4 worm cellular contexts compared by ENCODE assay signal in the genomic region with DNA sequence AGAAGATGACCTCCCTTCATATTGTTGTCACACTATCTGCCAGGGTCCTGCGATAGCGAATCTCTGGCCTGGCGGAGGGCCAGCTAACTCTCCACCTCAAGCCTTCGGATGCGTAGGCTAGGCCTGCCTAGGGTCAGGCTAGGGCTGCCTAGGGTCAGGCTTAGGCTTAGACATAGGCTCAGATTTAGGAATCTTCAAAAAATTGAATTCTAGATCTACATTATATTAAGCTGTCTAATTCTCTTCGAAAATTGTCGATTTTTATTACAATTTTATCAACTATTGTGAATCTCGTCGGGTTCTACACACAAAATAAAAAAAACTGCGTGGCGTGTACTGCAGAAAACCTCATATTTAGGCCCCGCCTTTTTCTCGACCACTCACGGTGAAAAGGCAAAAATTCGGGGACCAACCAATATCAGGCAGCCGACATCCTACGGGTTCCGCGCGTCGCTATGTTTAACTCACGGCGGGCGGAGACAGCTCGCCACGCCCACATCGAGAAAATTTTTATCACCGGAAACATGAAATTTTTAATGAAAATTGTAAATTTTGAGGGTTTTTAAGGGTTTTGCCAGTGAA.
TF ChIP-seq lines count a peak whose summit lies in the region.

No protein-coding gene starts in this region.

TF ChIP-seq in whole organism, L1 larva, 84 proteins besides CTCF, POLR2A, EP300 and RAD21:
- TF ChIP-seq tlp-1 (tag; optimal IDR thresholded peaks at IDR 0.05; lab: Kevin White, UChicago) (no peak), nhr-19 (GFP tag; conservative IDR thresholded peaks at IDR 0.05; lab: Robert Waterston, UW) (peak; percentile 20; the same call in 1 of the 2 replicates), snpc-4 (tag; optimal IDR thresholded peaks at IDR 0.05; lab: Kevin White, UChicago) (peak; percentile 6)

TF ChIP-seq in whole organism, L4 larva, 104 proteins besides CTCF, POLR2A, EP300 and RAD21:
- TF ChIP-seq ces-1 (GFP tag; optimal IDR thresholded peaks at IDR 0.05; lab: Kevin White, UChicago): no peak
- 0 out of 2 replicates have a peak, but pooled peaks have one; percentile 20 for TF ChIP-seq arid-1 (GFP tag; conservative IDR thresholded peaks at IDR 0.05; lab: Robert Waterston, UW)
- TF ChIP-seq ceh-28 (tag; optimal IDR thresholded peaks at IDR 0.05; lab: Kevin White, UChicago): no peak
- TF ChIP-seq F37D6.2 (tag; optimal IDR thresholded peaks at IDR 0.05; lab: Kevin White, UChicago): no peak
- peak; percentile 45 for TF ChIP-seq set-16 (GFP tag; IDR thresholded peaks at IDR 0.05; lab: Robert Waterston, UW)
- TF ChIP-seq aly-2 (tag; optimal IDR thresholded peaks at IDR 0.05; lab: Kevin White, UChicago): no peak
- peak; percentile 68 for TF ChIP-seq lin-38 (GFP tag; IDR thresholded peaks at IDR 0.05; lab: Robert Waterston, UW)
- TF ChIP-seq lsy-2 (tag; optimal IDR thresholded peaks at IDR 0.05; lab: Kevin White, UChicago): no peak
- TF ChIP-seq Y48G9A.11 (GFP tag; IDR thresholded peaks at IDR 0.05; lab: Robert Waterston, UW): peak; percentile 49; the same call in 1 of the 2 replicates
- TF ChIP-seq skn-1 (tag; optimal IDR thresholded peaks at IDR 0.05; lab: Kevin White, UChicago): no peak
- no peak for TF ChIP-seq F26F4.8 (GFP tag; conservative IDR thresholded peaks at IDR 0.05; lab: Robert Waterston, UW)
- no peak for TF ChIP-seq lin-13 (GFP tag; optimal IDR thresholded peaks at IDR 0.05; lab: Kevin White, UChicago)
- no peak for TF ChIP-seq nhr-6 (tag; optimal IDR thresholded peaks at IDR 0.05; lab: Kevin White, UChicago)
- no peak for TF ChIP-seq madf-9 (GFP tag; conservative IDR thresholded peaks at IDR 0.05; lab: Robert Waterston, UW)
- no peak for TF ChIP-seq fkh-10 (GFP tag; optimal IDR thresholded peaks at IDR 0.05; lab: Kevin White, UChicago)
- TF ChIP-seq dmd-8 (GFP tag; IDR thresholded peaks at IDR 0.05; lab: Robert Waterston, UW): no peak
- no peak for TF ChIP-seq php-3 (GFP tag; IDR thresholded peaks at IDR 0.05; lab: Robert Waterston, UW)
- TF ChIP-seq pha-4 (GFP tag; IDR thresholded peaks at IDR 0.05; lab: Robert Waterston, UW): 0 out of 2 replicates have a peak, but pooled peaks have one; percentile 28
- no peak for TF ChIP-seq pha-4 (tag; optimal IDR thresholded peaks at IDR 0.05; lab: Kevin White, UChicago)
- TF ChIP-seq ZK546.5 (tag; optimal IDR thresholded peaks at IDR 0.05; lab: Kevin White, UChicago): no peak

TF ChIP-seq in whole organism, midembryonic, 9 proteins besides CTCF, POLR2A, EP300 and RAD21:
- TF ChIP-seq tab-1 (GFP tag; IDR thresholded peaks at IDR 0.05; lab: Robert Waterston, UW): no peak
- TF ChIP-seq flt-1 (GFP tag; IDR thresholded peaks at IDR 0.05; lab: Robert Waterston, UW): 0 out of 2 replicates have a peak, but pooled peaks have one; percentile 5
- 0 out of 2 replicates have a peak, but pooled peaks have one; percentile 42 for TF ChIP-seq ztf-29 (GFP tag; IDR thresholded peaks at IDR 0.05; lab: Robert Waterston, UW)

TF ChIP-seq in whole organism, young adult, 124 proteins besides CTCF, POLR2A, EP300 and RAD21:
- peak; percentile 67; the same call in 1 of the 2 replicates for TF ChIP-seq lin-26 (GFP tag; IDR thresholded peaks at IDR 0.05; lab: Robert Waterston, UW)
- TF ChIP-seq lsl-1 (GFP tag; optimal IDR thresholded peaks at IDR 0.05; lab: Kevin White, UChicago): peak; percentile 40
- TF ChIP-seq hmg-1.2 (GFP tag; IDR thresholded peaks at IDR 0.05; lab: Robert Waterston, UW): peak; percentile 76
- peak; percentile 23 for TF ChIP-seq tbp1 (GFP tag; optimal IDR thresholded peaks at IDR 0.05; lab: Kevin White, UChicago)
- no peak for TF ChIP-seq tlf-1 (GFP tag; optimal IDR thresholded peaks at IDR 0.05; lab: Kevin White, UChicago)
- TF ChIP-seq xnd-1 (tag; optimal IDR thresholded peaks at IDR 0.05; lab: Kevin White, UChicago): peak; percentile 26
- TF ChIP-seq chd-7 (tag; optimal IDR thresholded peaks at IDR 0.05; lab: Kevin White, UChicago): no peak
- 0 out of 2 replicates have a peak, but pooled peaks have one; percentile 75 for TF ChIP-seq ceh-58 (GFP tag; IDR thresholded peaks at IDR 0.05; lab: Robert Waterston, UW)
- peak; percentile 73; the same call in 1 of the 2 replicates for TF ChIP-seq attf-6 (GFP tag; IDR thresholded peaks at IDR 0.05; lab: Robert Waterston, UW)
- TF ChIP-seq nhr-90 (tag; optimal IDR thresholded peaks at IDR 0.05; lab: Kevin White, UChicago): no peak
- peak; percentile 50; the same call in 1 of the 2 replicates for TF ChIP-seq ekl-4 (GFP tag; IDR thresholded peaks at IDR 0.05; lab: Robert Waterston, UW)
- TF ChIP-seq snpc-4 (GFP tag; optimal IDR thresholded peaks at IDR 0.05; lab: Kevin White, UChicago): peak; percentile 73
- peak in 3 of 4 experiments; percentile 54 to 91 (median 90) for TF ChIP-seq snpc-4 (tag; optimal IDR thresholded peaks at IDR 0.05; lab: Kevin White, UChicago)
- TF ChIP-seq zfh-2 (GFP tag; conservative IDR thresholded peaks at IDR 0.05; lab: Robert Waterston, UW): peak; percentile 46; the same call in 1 of the 2 replicates
- peak; percentile 57 for TF ChIP-seq D2030.7 (GFP tag; IDR thresholded peaks at IDR 0.05; lab: Robert Waterston, UW)
- peak; percentile 55 for TF ChIP-seq madf-6 (GFP tag; IDR thresholded peaks at IDR 0.05; lab: Robert Waterston, UW)
- no peak for TF ChIP-seq C06A6.2 (GFP tag; conservative IDR thresholded peaks at IDR 0.05; lab: Robert Waterston, UW)
- peak; percentile 70 for TF ChIP-seq dox-1 (GFP tag; IDR thresholded peaks at IDR 0.05; lab: Robert Waterston, UW)
- TF ChIP-seq pbrm-1 (GFP tag; IDR thresholded peaks at IDR 0.05; lab: Robert Waterston, UW): peak; percentile 54
- peak; percentile 40; the same call in 1 of the 2 replicates for TF ChIP-seq B0336.3 (GFP tag; IDR thresholded peaks at IDR 0.05; lab: Robert Waterston, UW)
- peak; percentile 13 for TF ChIP-seq mxl-1 (tag; optimal IDR thresholded peaks at IDR 0.05; lab: Kevin White, UChicago)
- TF ChIP-seq snpc-1.1 (tag; optimal IDR thresholded peaks at IDR 0.05; lab: Kevin White, UChicago; ENCODE audit: insufficient read depth): peak; percentile 61
- TF ChIP-seq Y53F4B.3 (GFP tag; IDR thresholded peaks at IDR 0.05; lab: Robert Waterston, UW): no peak
- TF ChIP-seq Y56A3A.18 (GFP tag; IDR thresholded peaks at IDR 0.05; lab: Robert Waterston, UW): 0 out of 2 replicates have a peak, but pooled peaks have one; percentile 25
- no peak for TF ChIP-seq K11D2.4 (GFP tag; IDR thresholded peaks at IDR 0.05; lab: Robert Waterston, UW)
- 0 out of 2 replicates have a peak, but pooled peaks have one; percentile 53 for TF ChIP-seq aptf-2 (GFP tag; conservative IDR thresholded peaks at IDR 0.05; lab: Robert Waterston, UW)
